Worm (Caenorhabditis elegans) whole organism, L2 larva: ENCODE results near the gene chst-1.

Experiments
- ZK546.5 ChIP-seq: sonication (generic microtip); optimal IDR thresholded peaks from 2 replicates; lab custom pipeline; 2017; ENCODE audit warnings: missing biosample characterization, missing genetic modification characterization
- nhr-11 ChIP-seq: fragments of 150-350 bp; optimal IDR thresholded peaks from 2 replicates; lab custom pipeline; 2014; ENCODE audit warnings: missing biosample characterization, missing genetic modification characterization
- nhr-129 ChIP-seq: fragments of 150-350 bp; optimal IDR thresholded peaks from 2 replicates; lab custom pipeline; 2014; ENCODE audit warnings: missing biosample characterization, missing genetic modification characterization
- skn-1 ChIP-seq: sonication (generic microtip); optimal IDR thresholded peaks from 2 replicates; lab custom pipeline; 2017; ENCODE audit warnings: missing biosample characterization, missing genetic modification characterization
- unc-62 ChIP-seq: fragments of 150-350 bp; optimal IDR thresholded peaks from 2 replicates; lab custom pipeline; 2014; ENCODE audit warnings: missing biosample characterization, missing genetic modification reagents, missing genetic modification characterization

ce11 chrII:8075324-8075810 is 31.4 kb downstream of the chst-1 start, which contains the start of gene K02C4.2:
- TF ChIP-seq unc-62 (GFP tag; lab: Kevin White, UChicago) = no peak
- TF ChIP-seq nhr-11 (tag; lab: Kevin White, UChicago) = peak; percentile 9
- TF ChIP-seq ZK546.5 (tag; lab: Kevin White, UChicago) = no peak
- no peak for TF ChIP-seq skn-1 (tag; lab: Kevin White, UChicago)
- peak; percentile 95 for TF ChIP-seq nhr-129 (tag; lab: Kevin White, UChicago)
